Fruit fly (Drosophila melanogaster) whole organism, pupa: ENCODE data around the gene CG42810.
A peak's percentile ranks its signal among the peaks of the same experiment; 100 is the strongest.

Experiments used
- CG10348 ChIP-seq: fragments of 200-800 bp; sonication (Bioruptor generic); IDR thresholded peaks from 2 replicates; pipeline ENCODE4 v1.3.6; 2022; ENCODE audit warnings: missing biosample characterization, missing genetic modification characterization
- CG12605 ChIP-seq: fragments of 200-800 bp; sonication (Bioruptor generic); IDR thresholded peaks from 2 replicates; pipeline ENCODE4 v1.3.6; 2022; ENCODE audit warnings: missing biosample characterization, missing genetic modification characterization
- CG13204 ChIP-seq: fragments of 200-800 bp; sonication (Bioruptor generic); optimal IDR thresholded peaks from 2 replicates; lab custom pipeline; 2018; ENCODE audit warnings: missing biosample characterization, mild to moderate bottlenecking, missing genetic modification characterization, moderate library complexity
- CG14655 ChIP-seq: fragments of 200-800 bp; sonication (Bioruptor generic); optimal IDR thresholded peaks from 3 replicates; lab custom pipeline; 2017; ENCODE audit warnings: mild to moderate bottlenecking, missing biosample characterization, missing genetic modification reagents, missing genetic modification characterization
- CG15710 ChIP-seq: fragments of 200-800 bp; sonication (Bioruptor generic); optimal IDR thresholded peaks from 2 replicates; lab custom pipeline; 2018; ENCODE audit warnings: missing biosample characterization, mild to moderate bottlenecking, missing genetic modification characterization, moderate library complexity
- CG17806 ChIP-seq: fragments of 200-800 bp; sonication (Bioruptor generic); optimal IDR thresholded peaks from 2 replicates; lab custom pipeline; 2018; ENCODE audit warnings: missing biosample characterization, mild to moderate bottlenecking, missing genetic modification characterization, moderate library complexity
- CG32121 ChIP-seq: fragments of 200-800 bp; sonication (Bioruptor generic); IDR thresholded peaks from 2 replicates; pipeline ENCODE4 v1.3.6; 2022; ENCODE audit warnings: missing biosample characterization, missing genetic modification characterization
- CG34367 ChIP-seq: fragments of 200-800 bp; sonication (Bioruptor generic); optimal IDR thresholded peaks from 2 replicates; lab custom pipeline; 2018; ENCODE audit warnings: missing biosample characterization, mild to moderate bottlenecking, missing genetic modification characterization
- CG4496 ChIP-seq: fragments of 200-800 bp; sonication (Bioruptor generic); IDR thresholded peaks from 3 replicates; pipeline ENCODE4 v1.3.6; 2022; ENCODE audit warnings: missing biosample characterization, missing genetic modification characterization
- CG8159 ChIP-seq: fragments of 200-800 bp; sonication (Bioruptor generic); optimal IDR thresholded peaks from 3 replicates; lab custom pipeline; 2018; ENCODE audit warnings: missing biosample characterization, mild to moderate bottlenecking, missing genetic modification characterization, moderate library complexity
- CG8301 ChIP-seq: fragments of 200-800 bp; sonication (Bioruptor generic); optimal IDR thresholded peaks from 2 replicates; lab custom pipeline; 2018; ENCODE audit warnings: missing biosample characterization, mild to moderate bottlenecking, missing genetic modification characterization
- CG9948 ChIP-seq: fragments of 200-800 bp; sonication (Bioruptor generic); optimal IDR thresholded peaks from 2 replicates; lab custom pipeline; 2018; ENCODE audit warnings: missing biosample characterization, mild to moderate bottlenecking, missing genetic modification characterization, moderate library complexity
- D1 ChIP-seq: fragments of 200-800 bp; sonication (Bioruptor generic); optimal IDR thresholded peaks from 2 replicates; lab custom pipeline; 2018; ENCODE audit warnings: missing biosample characterization, mild to moderate bottlenecking, missing genetic modification characterization, moderate library complexity
- EcR ChIP-seq: fragments of 200-800 bp; sonication (Bioruptor generic); optimal IDR thresholded peaks from 3 replicates; lab custom pipeline; 2019; ENCODE audit warnings: missing biosample characterization, missing genetic modification characterization, mild to moderate bottlenecking, moderate library complexity, missing genetic modification reagents
- Ets98B ChIP-seq: fragments of 200-800 bp; sonication (Bioruptor generic); IDR thresholded peaks from 2 replicates; pipeline ENCODE4 v1.3.6; 2022; ENCODE audit warnings: missing biosample characterization, missing genetic modification characterization
- Pif1A ChIP-seq: fragments of 200-800 bp; sonication (Bioruptor generic); optimal IDR thresholded peaks from 3 replicates; lab custom pipeline; 2016; ENCODE audit warnings: missing biosample characterization, missing genetic modification characterization
- Snoo ChIP-seq: fragments of 200-800 bp; sonication (Bioruptor generic); optimal IDR thresholded peaks from 3 replicates; lab custom pipeline; 2017; ENCODE audit warnings: missing biosample characterization, mild to moderate bottlenecking, missing genetic modification characterization, inconsistent platforms
- fd96Ca ChIP-seq: fragments of 200-800 bp; sonication (Bioruptor generic); IDR thresholded peaks from 3 replicates; pipeline ENCODE4 v1.3.6; 2022; ENCODE audit warnings: missing biosample characterization, missing genetic modification characterization
- gl ChIP-seq: fragments of 200-800 bp; sonication (Bioruptor generic); optimal IDR thresholded peaks from 2 replicates; lab custom pipeline; 2018; ENCODE audit warnings: missing biosample characterization, mild to moderate bottlenecking, missing genetic modification characterization
- rn ChIP-seq: fragments of 200-800 bp; sonication (Bioruptor generic); IDR thresholded peaks from 2 replicates; pipeline ENCODE4 v1.3.6; 2022; ENCODE audit warnings: missing biosample characterization, missing genetic modification characterization

Gene CG42810

DNA sequence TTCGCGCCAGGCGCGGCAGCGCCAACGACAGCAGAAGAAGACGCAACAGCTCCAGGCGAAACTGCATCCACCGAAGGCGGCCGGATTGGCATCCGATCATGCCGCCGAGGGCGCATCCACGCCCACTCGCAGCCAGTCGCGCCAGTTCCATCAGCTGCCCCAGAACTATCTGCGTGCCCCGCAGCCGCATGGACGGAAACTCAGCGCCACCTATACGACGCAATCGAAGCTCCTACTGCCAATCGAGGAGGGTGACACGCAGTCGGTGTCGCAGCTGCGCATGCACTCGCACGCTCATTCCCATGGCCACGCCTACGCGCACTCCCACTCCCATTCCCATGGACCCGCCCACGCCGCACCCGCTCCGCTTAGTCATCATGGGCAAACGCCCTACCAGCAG lies 15.8 kb downstream of the CG42810 start:
- TF ChIP-seq CG8301 (tag; lab: Kevin White, UChicago), result no peak
- no peak for TF ChIP-seq CG34367 (tag; lab: Kevin White, UChicago)
- no peak for TF ChIP-seq CG15710 (tag; lab: Kevin White, UChicago)
- no peak for TF ChIP-seq gl (tag; lab: Kevin White, UChicago)
- no peak for TF ChIP-seq CG12605 (GFP tag; lab: Robert Waterston, UW)

DNA sequence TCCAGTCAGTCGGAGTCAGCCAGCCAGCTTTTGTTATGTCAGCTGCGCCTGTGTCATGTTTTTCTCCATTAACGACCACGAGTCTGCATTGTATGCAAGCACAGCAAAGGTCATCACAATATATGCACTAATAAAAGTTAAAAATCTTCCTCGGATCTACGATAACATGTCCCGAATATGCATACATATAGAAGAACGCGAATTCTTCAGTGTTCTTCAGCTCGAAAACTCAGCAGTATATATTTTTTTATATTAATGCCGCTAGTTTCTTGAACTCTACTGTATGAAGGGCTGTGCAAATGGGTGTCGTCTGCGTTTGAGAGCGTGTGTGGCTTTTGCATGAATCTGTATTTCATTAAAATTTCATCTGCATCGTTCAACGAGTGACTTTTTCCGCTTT lies 22.8 kb downstream of the CG42810 start:
- TF ChIP-seq CG12605 (GFP tag; lab: Robert Waterston, UW) (no peak), Snoo (no peak), Ets98B (no peak), Pif1A (GFP tag; lab: Kevin White, UChicago) (peak; percentile 62), CG34367 (tag; lab: Kevin White, UChicago) (peak; percentile 30), CG13204 (GFP tag; lab: Kevin White, UChicago) (peak; percentile 5), CG14655 (GFP tag; lab: Kevin White, UChicago) (peak; percentile 21), CG17806 (tag; lab: Kevin White, UChicago) (no peak), CG15710 (tag; lab: Kevin White, UChicago) (peak; percentile 73), CG8159 (tag; lab: Kevin White, UChicago) (peak; percentile 40), CG4496 (GFP tag; lab: Robert Waterston, UW) (no peak), CG9948 (tag; lab: Kevin White, UChicago) (no peak), CG10348 (GFP tag; lab: Robert Waterston, UW) (no peak), D1 (tag; lab: Kevin White, UChicago) (no peak)

DNA sequence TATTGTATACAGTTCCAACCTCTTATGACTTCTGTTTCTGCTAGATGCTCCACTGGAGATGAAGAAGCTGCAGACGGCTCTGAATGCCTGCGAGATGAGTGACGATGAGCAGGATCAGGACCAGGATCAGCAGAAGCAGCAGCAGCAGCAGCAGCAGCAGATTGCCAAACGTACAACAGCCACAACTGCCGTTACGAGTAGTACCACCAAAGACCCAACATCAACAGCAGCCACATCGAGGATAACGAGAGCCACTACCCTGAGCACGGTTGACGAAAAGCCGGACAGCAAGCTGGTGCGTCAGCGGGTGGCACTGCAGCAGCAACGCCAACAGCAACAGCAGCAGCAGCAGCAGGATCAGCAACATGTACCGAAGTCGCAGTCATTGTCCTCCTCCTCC lies 38.4 kb downstream of the CG42810 start:
- TF ChIP-seq CG8159 (tag; lab: Kevin White, UChicago), result no peak
- no peak for TF ChIP-seq Snoo
- TF ChIP-seq CG13204 (GFP tag; lab: Kevin White, UChicago), result no peak
- no peak for TF ChIP-seq Pif1A (GFP tag; lab: Kevin White, UChicago)
- no peak for TF ChIP-seq CG8301 (tag; lab: Kevin White, UChicago)
- no peak for TF ChIP-seq CG34367 (tag; lab: Kevin White, UChicago)
- TF ChIP-seq rn (GFP tag; lab: Robert Waterston, UW), result no peak
- no peak for TF ChIP-seq CG9948 (tag; lab: Kevin White, UChicago)
- no peak for TF ChIP-seq CG17806 (tag; lab: Kevin White, UChicago)
- no peak for TF ChIP-seq fd96Ca
- no peak for TF ChIP-seq CG14655 (GFP tag; lab: Kevin White, UChicago)
- no peak for TF ChIP-seq CG12605 (GFP tag; lab: Robert Waterston, UW)
- TF ChIP-seq CG15710 (tag; lab: Kevin White, UChicago), result no peak
- TF ChIP-seq gl (tag; lab: Kevin White, UChicago), result no peak
- TF ChIP-seq Ets98B, result no peak
- no peak for TF ChIP-seq EcR

DNA sequence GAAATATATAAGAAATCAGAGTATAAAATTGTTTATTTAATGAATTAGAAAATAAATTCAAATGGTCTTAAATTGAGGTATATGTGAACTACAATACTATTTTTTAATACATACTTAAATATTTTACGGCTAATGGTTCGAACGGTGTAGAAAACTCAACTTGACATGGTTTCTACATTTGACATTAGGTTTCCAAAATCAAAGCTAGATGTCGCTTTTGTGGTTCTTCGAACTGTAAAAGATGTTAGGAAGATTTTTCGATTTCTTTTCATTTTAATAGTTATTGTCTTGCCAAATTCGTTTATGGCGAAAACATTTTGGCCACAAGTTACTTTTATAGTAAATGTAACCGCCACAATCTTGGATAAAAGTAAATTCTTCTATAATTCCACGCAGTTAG lies 40.9 kb downstream of the CG42810 start:
- no peak for TF ChIP-seq CG34367 (tag; lab: Kevin White, UChicago)
- no peak for TF ChIP-seq CG13204 (GFP tag; lab: Kevin White, UChicago)
- TF ChIP-seq D1 (tag; lab: Kevin White, UChicago), result peak; percentile 69
- no peak for TF ChIP-seq CG32121 (GFP tag; lab: Robert Waterston, UW)
- no peak for TF ChIP-seq CG12605 (GFP tag; lab: Robert Waterston, UW)
- no peak for TF ChIP-seq CG8159 (tag; lab: Kevin White, UChicago)
- no peak for TF ChIP-seq EcR
